Fruit fly (Drosophila melanogaster): ENCODE results near the gene CG6686.

The CG6686 gene

dm6 chr2L:11987945-11988344, at the start of gene CG6686, which contains the start of gene CG34163 (continued):
- TF ChIP-seq CG7745 (tag; optimal IDR thresholded peaks at IDR 0.05) (no peak), Jarid2 (GFP tag; optimal IDR thresholded peaks at IDR 0.05) (no peak), Xbp1 (GFP tag; optimal IDR thresholded peaks at IDR 0.05) (peak; percentile 61), CG14860 (GFP tag; IDR thresholded peaks at IDR 0.05; ENCODE audit: partially characterized antibody) (no peak), hb (GFP tag; IDR thresholded peaks at IDR 0.05; ENCODE audit: partially characterized antibody) (no peak), CG8089 (GFP tag; optimal IDR thresholded peaks at IDR 0.05) (no peak), CG11247 (GFP tag; IDR thresholded peaks at IDR 0.05) (no peak), tio (GFP tag; optimal IDR thresholded peaks at IDR 0.05) (no peak), CG17612 (GFP tag; IDR thresholded peaks at IDR 0.05) (no peak), odd (GFP tag; optimal IDR thresholded peaks at IDR 0.05) (no peak), Aef1 (GFP tag; IDR thresholded peaks at IDR 0.05) (no peak), YL-1 (GFP tag; optimal IDR thresholded peaks at IDR 0.05) (peak; percentile 94), CG13287 (GFP tag; IDR thresholded peaks at IDR 0.05; ENCODE audit: partially characterized antibody) (no peak), pb (GFP tag; optimal IDR thresholded peaks at IDR 0.05) (no peak), Kr (GFP tag; optimal IDR thresholded peaks at IDR 0.05) (no peak), slou (GFP tag; optimal IDR thresholded peaks at IDR 0.05) (no peak), tup (GFP tag; optimal IDR thresholded peaks at IDR 0.05) (no peak), CG42726 (GFP tag; IDR thresholded peaks at IDR 0.05; ENCODE audit: partially characterized antibody) (no peak), CG3838 (GFP tag; optimal IDR thresholded peaks at IDR 0.05) (peak; percentile 7), wor (GFP tag; IDR thresholded peaks at IDR 0.05) (no peak), CG4424 (GFP tag; optimal IDR thresholded peaks at IDR 0.05) (peak; percentile 25), unpg (GFP tag; optimal IDR thresholded peaks at IDR 0.05) (peak; percentile 52), Dll (GFP tag; IDR thresholded peaks at IDR 0.05; ENCODE audit: partially characterized antibody) (0 out of 4 replicates have a peak, but pooled peaks have one; percentile 35), Trl (optimal IDR thresholded peaks at IDR 0.05) (no peak), Trl (GFP tag; optimal IDR thresholded peaks at IDR 0.05) (no peak), Blimp-1 (GFP tag; optimal IDR thresholded peaks at IDR 0.05) (no peak), croc (GFP tag; conservative IDR thresholded peaks at IDR 0.05) (no peak), fd64A (GFP tag; optimal IDR thresholded peaks at IDR 0.05) (no peak), CG2116 (GFP tag; optimal IDR thresholded peaks at IDR 0.05) (peak; percentile 63), ase (GFP tag; IDR thresholded peaks at IDR 0.05) (no peak), tx (GFP tag; optimal IDR thresholded peaks at IDR 0.05) (peak; percentile 31), aop (GFP tag; IDR thresholded peaks at IDR 0.05) (no peak), cato (GFP tag; optimal IDR thresholded peaks at IDR 0.05; ENCODE audit: borderline replicate concordance) (no peak), CG4707 (GFP tag; optimal IDR thresholded peaks at IDR 0.05) (no peak), psq (GFP tag; optimal IDR thresholded peaks at IDR 0.05) (no peak), chinmo (GFP tag; IDR thresholded peaks at IDR 0.05; ENCODE audit: partially characterized antibody) (no peak), CG18011 (GFP tag; optimal IDR thresholded peaks at IDR 0.05) (peak; percentile 14), dati (GFP tag; IDR thresholded peaks at IDR 0.05) (no peak), CG12071 (GFP tag; optimal IDR thresholded peaks at IDR 0.05) (no peak), abd-A (tag; optimal IDR thresholded peaks at IDR 0.05) (no peak), CG2889 (GFP tag; IDR thresholded peaks at IDR 0.05) (no peak), CG6683 (GFP tag; optimal IDR thresholded peaks at IDR 0.05) (no peak), CG32532 (GFP tag; IDR thresholded peaks at IDR 0.05) (no peak), Dfd (GFP tag; optimal IDR thresholded peaks at IDR 0.05) (no peak), wdn (GFP tag; IDR thresholded peaks at IDR 0.05) (no peak), CG1603 (tag; optimal IDR thresholded peaks at IDR 0.05) (peak; percentile 29), lov (optimal IDR thresholded peaks at IDR 0.05) (no peak), lov (GFP tag; IDR thresholded peaks at IDR 0.05) (no peak), scrt (GFP tag; optimal IDR thresholded peaks at IDR 0.05) (no peak), da (GFP tag; optimal IDR thresholded peaks at IDR 0.05) (no peak), gsb (GFP tag; IDR thresholded peaks at IDR 0.05) (no peak), CG7372 (GFP tag; IDR thresholded peaks at IDR 0.05) (no peak)

All from whole organism, embryonic.